Worm (Caenorhabditis elegans): ENCODE data around the gene atg-18.

ce11 chrV:8670759-8671158, 39.6 kb upstream of the atg-18 start:
- TF ChIP-seq ztf-29 (GFP tag; IDR thresholded peaks at IDR 0.05) (no peak), T22C8.4 (GFP tag; IDR thresholded peaks at IDR 0.05) (no peak), klf-2 (GFP tag; conservative IDR thresholded peaks at IDR 0.05) (no peak), ref-1 (GFP tag; conservative IDR thresholded peaks at IDR 0.05) (no peak), med-1 (GFP tag; optimal IDR thresholded peaks at IDR 0.05; ENCODE audit: insufficient read depth) (no peak)

Measured in whole organism, midembryonic.